Fruit fly (Drosophila melanogaster) S2 (cell line): ENCODE results near the gene Pif1B.

ENCODE experiments used
- CG8478 ChIP-seq: fragments of >200 bp; optimal IDR thresholded peaks from 2 replicates; lab custom pipeline; 2018
- CTCF ChIP-seq, 2 experiments: fragments of >200 bp; optimal IDR thresholded peaks; 2 replicates each; lab custom pipeline; 2018

dm6 chr3R:8850616-8851015 is 49.6 kb upstream of the Pif1B start:
- TF ChIP-seq CG8478 (lab: Kevin White, UChicago) (no peak), CTCF (optimal IDR thresholded peaks at IDR 0.05; lab: Kevin White, UChicago) (no peak)
